Worm (Caenorhabditis elegans): ENCODE data around the gene pqn-39.

DNA sequence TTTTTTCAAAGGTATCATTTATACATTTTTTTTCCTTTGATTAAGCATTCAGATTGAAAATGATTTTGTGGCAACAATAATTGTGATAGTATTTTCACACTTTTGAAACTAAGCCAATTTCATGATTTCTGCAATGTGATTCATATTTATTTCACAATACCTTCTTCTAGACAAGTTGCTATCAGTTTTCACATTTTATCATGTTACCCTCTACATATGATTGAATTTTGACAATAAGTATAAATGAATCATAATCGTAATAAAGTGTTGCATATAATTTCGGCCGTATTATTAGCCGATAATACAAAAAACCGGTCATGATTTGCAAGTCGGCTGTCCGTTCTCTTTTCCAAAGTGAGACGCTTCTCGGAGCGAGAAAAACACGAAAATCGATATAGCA, 9.1 kb downstream of the pqn-39 start:
- TF ChIP-seq unc-62 (GFP tag; optimal IDR thresholded peaks at IDR 0.05): no peak
- no peak for TF ChIP-seq nhr-23 (tag; optimal IDR thresholded peaks at IDR 0.05)

Data from whole organism, L3 larva.